Worm (Caenorhabditis elegans) whole organism, L1 larva: ENCODE measurements around the gene trm-1.
"Not testable (repeated sequence)": the region's sequence is repeated elsewhere in the genome, so short reads cannot be mapped to it uniquely, and the experiment has no call there.

ENCODE experiments used
- C16A3.4 ChIP-seq: fragments of 150-350 bp; optimal IDR thresholded peaks from 2 replicates; lab custom pipeline; 2014; ENCODE audit warnings: missing biosample characterization, missing genetic modification characterization
- C34B4.2 ChIP-seq: sonication (generic microtip); optimal IDR thresholded peaks from 2 replicates; lab custom pipeline; 2017; ENCODE audit warnings: mild to moderate bottlenecking, missing genetic modification characterization, missing compliant biosample characterization
- F16B12.6 ChIP-seq: fragments of 150-350 bp; optimal IDR thresholded peaks from 2 replicates; lab custom pipeline; 2014; ENCODE audit warnings: missing biosample characterization, missing genetic modification characterization
- aha-1 ChIP-seq: fragments of 150-350 bp; optimal IDR thresholded peaks from 2 replicates; lab custom pipeline; 2014; ENCODE audit warnings: missing biosample characterization, missing genetic modification characterization
- alr-1 ChIP-seq: fragments of 200-800 bp; sonication (Bioruptor generic); optimal IDR thresholded peaks from 2 replicates; lab custom pipeline; 2018; ENCODE audit warnings: borderline replicate concordance, mild to moderate bottlenecking, missing genetic modification characterization, missing compliant biosample characterization
- blmp-1 ChIP-seq: fragments of 150-350 bp; optimal IDR thresholded peaks from 2 replicates; lab custom pipeline; 2014; ENCODE audit warnings: missing biosample characterization, missing genetic modification characterization
- ceh-8 ChIP-seq: fragments of 200-800 bp; sonication (Bioruptor generic); optimal IDR thresholded peaks from 2 replicates; lab custom pipeline; 2018; ENCODE audit warnings: mild to moderate bottlenecking, missing genetic modification characterization, moderate library complexity, missing compliant biosample characterization
- ceh-88 ChIP-seq: fragments of 200-800 bp; sonication (Bioruptor generic); IDR thresholded peaks from 2 replicates; pipeline ENCODE4 v1.3.6; 2022; ENCODE audit warnings: missing genetic modification characterization, missing compliant biosample characterization
- ces-1 ChIP-seq: fragments of 150-350 bp; optimal IDR thresholded peaks from 2 replicates; lab custom pipeline; 2014; ENCODE audit warnings: missing biosample characterization, missing genetic modification reagents, missing genetic modification characterization
- dpl-1 ChIP-seq, 3 experiments: fragments of 150-350 bp in 2 of 3; sonication (generic microtip) in 1 of 3; optimal IDR thresholded peaks; 2 replicates each; lab custom pipeline; 2014 to 2017; ENCODE audit warnings: missing biosample characterization in 3 of 3, missing genetic modification characterization in 3 of 3, missing genetic modification reagents in 3 of 3
- dsc-1 ChIP-seq: sonication (generic microtip); optimal IDR thresholded peaks from 2 replicates; lab custom pipeline; 2016; ENCODE audit warnings: mild to moderate bottlenecking, missing genetic modification characterization, missing compliant biosample characterization
- egl-13 ChIP-seq: sonication (generic microtip); optimal IDR thresholded peaks from 2 replicates; lab custom pipeline; 2016; ENCODE audit warnings: missing genotype, missing genetic modification reagents, missing genetic modification characterization, missing compliant biosample characterization
- ets-5 ChIP-seq: fragments of 200-800 bp; sonication (Bioruptor generic); IDR thresholded peaks from 2 replicates; pipeline ENCODE4 v1.3.6; 2022; ENCODE audit warnings: missing genetic modification characterization, missing compliant biosample characterization
- fkh-10 ChIP-seq: sonication (generic microtip); optimal IDR thresholded peaks from 2 replicates; lab custom pipeline; 2017; ENCODE audit warnings: missing biosample characterization, missing genetic modification reagents, missing genetic modification characterization
- fkh-8 ChIP-seq: sonication (generic microtip); optimal IDR thresholded peaks from 2 replicates; lab custom pipeline; 2016; ENCODE audit warnings: mild to moderate bottlenecking, missing genetic modification characterization, missing compliant biosample characterization
- grh-1 ChIP-seq: fragments of 200-800 bp; sonication (Bioruptor generic); IDR thresholded peaks from 2 replicates; pipeline ENCODE4 v1.3.6; 2022; ENCODE audit warnings: missing genetic modification reagents, missing genetic modification characterization, missing compliant biosample characterization
- hlh-4 ChIP-seq: sonication (generic microtip); optimal IDR thresholded peaks from 2 replicates; lab custom pipeline; 2016; ENCODE audit warnings: mild to moderate bottlenecking, missing genetic modification characterization, missing compliant biosample characterization
- hpl-2 ChIP-seq: fragments of 150-350 bp; optimal IDR thresholded peaks from 2 replicates; lab custom pipeline; 2014; ENCODE audit warnings: missing biosample characterization, missing genetic modification reagents, missing genetic modification characterization
- irx-1 ChIP-seq: sonication (generic microtip); optimal IDR thresholded peaks from 2 replicates; lab custom pipeline; 2016; ENCODE audit warnings: missing genetic modification characterization, missing compliant biosample characterization
- jun-1 ChIP-seq: fragments of 150-350 bp; optimal IDR thresholded peaks from 2 replicates; lab custom pipeline; 2014; ENCODE audit warnings: missing biosample characterization, missing genetic modification reagents, missing genetic modification characterization
- lin-15B ChIP-seq: fragments of 150-350 bp; sonication (generic microtip); optimal IDR thresholded peaks from 3 replicates; lab custom pipeline; 2014; ENCODE audit warnings: missing biosample characterization, missing genetic modification characterization
- lin-35 ChIP-seq, 2 experiments: fragments of 150-350 bp; optimal IDR thresholded peaks; 2 replicates each; lab custom pipeline; 2014; ENCODE audit warnings: missing biosample characterization in 2 of 2, missing genetic modification characterization in 2 of 2, missing genetic modification reagents in 2 of 2
- lin-39 ChIP-seq: fragments of 150-350 bp; optimal IDR thresholded peaks from 2 replicates; lab custom pipeline; 2014; ENCODE audit warnings: missing biosample characterization, missing genetic modification reagents, missing genetic modification characterization
- lir-3 ChIP-seq: sonication (generic microtip); optimal IDR thresholded peaks from 2 replicates; lab custom pipeline; 2016; ENCODE audit warnings: mild to moderate bottlenecking, missing genetic modification characterization, moderate library complexity, missing compliant biosample characterization; ENCODE audit not compliant: poor library complexity
- mab-9 ChIP-seq: fragments of 200-800 bp; sonication (Bioruptor generic); IDR thresholded peaks from 2 replicates; pipeline ENCODE4 v1.3.6; 2022; ENCODE audit warnings: missing genetic modification reagents, missing genetic modification characterization, missing compliant biosample characterization
- mef-2 ChIP-seq: fragments of 150-350 bp; optimal IDR thresholded peaks from 2 replicates; lab custom pipeline; 2014; ENCODE audit warnings: missing biosample characterization, missing genetic modification characterization
- nhr-12 ChIP-seq: sonication (generic microtip); optimal IDR thresholded peaks from 2 replicates; lab custom pipeline; 2017; ENCODE audit warnings: missing biosample characterization, missing genetic modification characterization
- nhr-19 ChIP-seq: fragments of 200-800 bp; sonication (Bioruptor generic); conservative IDR thresholded peaks from 2 replicates; pipeline ENCODE4 v1.3.6; 2022; ENCODE audit warnings: missing genetic modification characterization, missing compliant biosample characterization
- nhr-20 ChIP-seq: sonication (generic microtip); optimal IDR thresholded peaks from 2 replicates; lab custom pipeline; 2016; ENCODE audit warnings: mild to moderate bottlenecking, missing genetic modification characterization, missing compliant biosample characterization
- nhr-47 ChIP-seq: sonication (generic microtip); optimal IDR thresholded peaks from 2 replicates; lab custom pipeline; 2016; ENCODE audit warnings: mild to moderate bottlenecking, missing genetic modification characterization, moderate library complexity, missing compliant biosample characterization
- nhr-71 ChIP-seq: sonication (generic microtip); optimal IDR thresholded peaks from 2 replicates; lab custom pipeline; 2016; ENCODE audit warnings: mild to moderate bottlenecking, missing genetic modification characterization, moderate library complexity, missing compliant biosample characterization
- nhr-76 ChIP-seq: sonication (generic microtip); optimal IDR thresholded peaks from 2 replicates; lab custom pipeline; 2017; ENCODE audit warnings: missing biosample characterization, missing genetic modification characterization
- nhr-84 ChIP-seq: sonication (generic microtip); optimal IDR thresholded peaks from 2 replicates; lab custom pipeline; 2017; ENCODE audit warnings: missing biosample characterization, missing genetic modification characterization
- nhr-85 ChIP-seq: sonication (generic microtip); peaks from one replicate; lab custom pipeline; 2016; ENCODE audit warnings: missing genetic modification characterization, inconsistent platforms, missing compliant biosample characterization
- pqm-1 ChIP-seq: sonication (generic microtip); optimal IDR thresholded peaks from 3 replicates; lab custom pipeline; 2017; ENCODE audit warnings: missing biosample characterization, missing genetic modification characterization
- snpc-4 ChIP-seq: fragments of 150-350 bp; optimal IDR thresholded peaks from 2 replicates; lab custom pipeline; 2014; ENCODE audit warnings: missing biosample characterization, missing genetic modification characterization
- snu-23 ChIP-seq: sonication (generic microtip); optimal IDR thresholded peaks from 2 replicates; lab custom pipeline; 2016; ENCODE audit warnings: missing genetic modification characterization, missing compliant biosample characterization
- sptf-1 ChIP-seq: fragments of 150-350 bp; optimal IDR thresholded peaks from 2 replicates; lab custom pipeline; 2014; ENCODE audit warnings: missing biosample characterization, missing genetic modification characterization
- sup-37 ChIP-seq: fragments of 200-800 bp; sonication (Bioruptor generic); optimal IDR thresholded peaks from 2 replicates; lab custom pipeline; 2018; ENCODE audit warnings: mild to moderate bottlenecking, missing genetic modification characterization, missing compliant biosample characterization
- tlp-1 ChIP-seq: fragments of 150-350 bp; optimal IDR thresholded peaks from 2 replicates; lab custom pipeline; 2014; ENCODE audit warnings: missing biosample characterization, missing genetic modification characterization
- unc-30 ChIP-seq: sonication (generic microtip); optimal IDR thresholded peaks from 2 replicates; lab custom pipeline; 2017; ENCODE audit warnings: missing biosample characterization, missing genetic modification characterization
- unc-62 ChIP-seq: fragments of 150-350 bp; optimal IDR thresholded peaks from 2 replicates; lab custom pipeline; 2014; ENCODE audit warnings: missing biosample characterization, missing genetic modification reagents, missing genetic modification characterization
- unc-86 ChIP-seq: sonication (generic microtip); optimal IDR thresholded peaks from 2 replicates; lab custom pipeline; 2016; ENCODE audit warnings: missing genetic modification characterization, missing compliant biosample characterization
- unc-98 ChIP-seq: fragments of 200-800 bp; sonication (Bioruptor generic); IDR thresholded peaks from 2 replicates; pipeline ENCODE4 v1.3.6; 2022; ENCODE audit warnings: missing genetic modification characterization, missing compliant biosample characterization
- ztf-11 ChIP-seq, 2 experiments: sonication (generic microtip); optimal IDR thresholded peaks; 2 replicates each; lab custom pipeline; 2016 to 2017; ENCODE audit warnings: missing genetic modification characterization in 2 of 2, missing biosample characterization in 1 of 2, missing compliant biosample characterization in 1 of 2

The trm-1 gene

ce11 chrV:14212813-14213212, 27.4 kb upstream of the trm-1 start (continued):
- TF ChIP-seq lir-3 (tag; lab: Kevin White, UChicago) (no peak), nhr-85 (peak; percentile 70), lin-39 (tag; lab: Kevin White, UChicago) (no peak), nhr-20 (tag; lab: Kevin White, UChicago) (peak; percentile 57), C34B4.2 (tag; lab: Kevin White, UChicago) (no peak), blmp-1 (tag; lab: Kevin White, UChicago) (peak; percentile 90), dsc-1 (tag; lab: Kevin White, UChicago) (no peak), jun-1 (tag; lab: Kevin White, UChicago) (no peak), snpc-4 (tag; lab: Kevin White, UChicago) (no peak), mab-9 (no peak)

ce11 chrV:14210743-14211142, 25.3 kb upstream of the trm-1 start, which contains the start of gene str-230:
str-230 (minus strand) TSS chrV:14210843.
- TF ChIP-seq nhr-71 (tag; lab: Kevin White, UChicago) (peak; percentile 24), nhr-47 (tag; lab: Kevin White, UChicago) (peak; percentile 30), F16B12.6 (tag; lab: Kevin White, UChicago) (no peak), mef-2 (tag; lab: Kevin White, UChicago) (no peak), tlp-1 (no peak), hlh-4 (tag; lab: Kevin White, UChicago) (peak; percentile 38), lir-3 (tag; lab: Kevin White, UChicago) (no peak), nhr-84 (tag; lab: Kevin White, UChicago) (no peak)

ce11 chrV:14205214-14205613, 19.8 kb upstream of the trm-1 start, which contains the start of gene T16A9.3:
T16A9.3 (plus strand) TSS chrV:14205514.
- not testable (repeated sequence) for TF ChIP-seq jun-1 (tag; lab: Kevin White, UChicago); dpl-1 (GFP tag; optimal IDR thresholded peaks at IDR 0.05; lab: Kevin White, UChicago); irx-1

- TF ChIP-seq nhr-19 (GFP tag; lab: Robert Waterston, UW) (peak; percentile 68), grh-1 (GFP tag; lab: Robert Waterston, UW) (peak; percentile 59)
Measured at ce11 chrV:14203809-14204208, 18.4 kb upstream of the trm-1 start.

ce11 chrV:14200086-14200485, 14.7 kb upstream of the trm-1 start:
- TF ChIP-seq lin-35 (GFP tag; optimal IDR thresholded peaks at IDR 0.05; lab: Kevin White, UChicago) = peak; percentile 74 to 87
- no peak for TF ChIP-seq hlh-4 (tag; lab: Kevin White, UChicago)
- TF ChIP-seq F16B12.6 (tag; lab: Kevin White, UChicago) = peak; percentile 21
- no peak for TF ChIP-seq unc-62 (GFP tag; lab: Kevin White, UChicago)
- peak; percentile 91 for TF ChIP-seq nhr-85
- peak; percentile 91 for TF ChIP-seq C16A3.4 (tag; lab: Kevin White, UChicago)
- peak; percentile 81 for TF ChIP-seq dsc-1 (tag; lab: Kevin White, UChicago)
- peak; percentile 86 for TF ChIP-seq fkh-8 (tag; lab: Kevin White, UChicago)
- peak; percentile 68 for TF ChIP-seq egl-13 (tag; lab: Kevin White, UChicago)
- TF ChIP-seq sptf-1 (tag; lab: Kevin White, UChicago) = no peak
- TF ChIP-seq nhr-76 = no peak
- TF ChIP-seq unc-30 (tag; lab: Kevin White, UChicago) = no peak
- TF ChIP-seq ztf-11 (tag; optimal IDR thresholded peaks at IDR 0.05; lab: Kevin White, UChicago) = peak in 1 of 2 experiments; percentile 58
- no peak for TF ChIP-seq ets-5
- TF ChIP-seq hpl-2 (GFP tag; lab: Kevin White, UChicago) = peak; percentile 85
- TF ChIP-seq nhr-12 = no peak
- peak; percentile 51; the same call in 1 of the 2 replicates for TF ChIP-seq ceh-88 (GFP tag; lab: Robert Waterston, UW)
- TF ChIP-seq ces-1 = no peak
- peak; percentile 66 for TF ChIP-seq aha-1 (tag; lab: Kevin White, UChicago)
- peak; percentile 65 for TF ChIP-seq lin-15B
- peak; percentile 57 for TF ChIP-seq lin-39 (tag; lab: Kevin White, UChicago)
- TF ChIP-seq snu-23 (GFP tag; lab: Kevin White, UChicago) = peak; percentile 97
- no peak for TF ChIP-seq alr-1 (tag; lab: Kevin White, UChicago)
- peak; percentile 34 for TF ChIP-seq ceh-8 (GFP tag; lab: Kevin White, UChicago)
- TF ChIP-seq pqm-1 (tag; lab: Kevin White, UChicago) = no peak
- TF ChIP-seq sup-37 = peak; percentile 58
- peak; percentile 74 for TF ChIP-seq unc-98 (GFP tag; lab: Robert Waterston, UW)
- TF ChIP-seq unc-86 (tag; lab: Kevin White, UChicago) = peak; percentile 57
- peak; percentile 0 for TF ChIP-seq fkh-10 (GFP tag; lab: Kevin White, UChicago)
